Worm (Caenorhabditis elegans): ENCODE measurements around the gene T14G8.2.

Gene T14G8.2

DNA sequence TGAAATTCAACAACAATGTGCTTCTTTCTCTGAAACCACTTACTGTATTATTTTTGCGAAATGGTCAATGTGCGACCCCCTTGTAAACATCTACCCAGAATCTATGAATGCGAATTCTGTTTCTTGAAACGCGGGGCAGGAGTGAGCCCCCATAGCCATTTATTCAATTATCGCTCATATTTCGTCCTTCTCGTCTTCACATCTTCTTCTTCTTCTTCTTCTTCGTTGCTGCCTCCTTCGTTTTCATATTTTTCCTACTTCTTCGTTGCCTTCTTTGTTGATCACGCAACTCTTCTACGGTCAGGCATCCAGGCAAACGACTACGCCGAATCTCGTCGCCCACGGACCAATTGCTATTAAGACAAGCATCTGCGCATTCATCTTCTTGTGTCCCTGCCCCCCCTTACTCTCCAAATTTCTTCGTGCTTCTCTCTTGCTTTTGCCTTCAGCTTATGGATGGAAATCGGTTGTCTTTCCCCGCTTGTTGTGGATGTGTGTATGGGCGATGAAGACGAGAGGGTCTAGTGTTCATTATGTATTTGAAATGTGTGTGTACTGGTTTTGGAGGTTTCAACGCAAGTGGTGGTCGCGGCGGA is 44.4 kb downstream of the T14G8.2 start:
- TF ChIP-seq blmp-1 (tag; optimal IDR thresholded peaks at IDR 0.05; ENCODE audit: insufficient read depth) (no peak), unc-39 (tag; optimal IDR thresholded peaks at IDR 0.05) (no peak), sma-9 (GFP tag; optimal IDR thresholded peaks at IDR 0.05) (no peak), sma-9 (tag; optimal IDR thresholded peaks at IDR 0.05) (no peak), unc-55 (GFP tag; optimal IDR thresholded peaks at IDR 0.05) (peak; percentile 34), peb-1 (tag; optimal IDR thresholded peaks at IDR 0.05) (no peak), sem-4 (tag; optimal IDR thresholded peaks at IDR 0.05) (no peak), C34F6.9 (tag; optimal IDR thresholded peaks at IDR 0.05) (peak; percentile 10), alr-1 (tag; optimal IDR thresholded peaks at IDR 0.05) (no peak), nhr-11 (tag; optimal IDR thresholded peaks at IDR 0.05) (no peak), R02D3.7 (tag; optimal IDR thresholded peaks at IDR 0.05) (no peak), nhr-237 (tag; optimal IDR thresholded peaks at IDR 0.05) (no peak), nhr-129 (tag; optimal IDR thresholded peaks at IDR 0.05) (no peak), snpc-4 (tag; optimal IDR thresholded peaks at IDR 0.05) (no peak)

DNA sequence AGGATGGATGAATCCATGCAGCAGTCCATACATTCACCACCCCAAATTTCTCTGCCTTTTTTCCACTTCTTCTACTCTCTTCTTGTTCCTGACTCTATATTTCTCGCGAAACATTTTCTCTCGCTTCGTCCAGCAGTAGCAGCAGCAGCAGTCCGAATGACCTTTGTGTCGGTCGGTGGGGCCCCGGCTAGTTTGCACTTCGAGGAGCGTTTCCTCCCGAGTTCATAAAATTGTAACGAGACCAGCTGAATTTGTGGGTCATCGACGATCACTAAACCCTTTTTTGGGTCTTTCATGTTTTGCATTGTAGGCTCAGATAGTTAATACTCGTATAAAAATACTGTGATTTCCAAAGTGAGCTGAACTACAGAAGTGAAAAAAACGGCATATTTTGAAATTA is 46.0 kb downstream of the T14G8.2 start:
- peak; percentile 15 for TF ChIP-seq C34F6.9 (tag; optimal IDR thresholded peaks at IDR 0.05)
- TF ChIP-seq alr-1 (tag; optimal IDR thresholded peaks at IDR 0.05): no peak
- no peak for TF ChIP-seq snpc-4 (tag; optimal IDR thresholded peaks at IDR 0.05)
- peak; percentile 0 for TF ChIP-seq egl-27 (tag; optimal IDR thresholded peaks at IDR 0.05)
- TF ChIP-seq elt-3 (tag; optimal IDR thresholded peaks at IDR 0.05): no peak
- TF ChIP-seq zag-1 (tag; optimal IDR thresholded peaks at IDR 0.05): peak; percentile 32
- no peak for TF ChIP-seq ztf-11 (tag; optimal IDR thresholded peaks at IDR 0.05)
- no peak for TF ChIP-seq ztf-1 (GFP tag; conservative IDR thresholded peaks at IDR 0.05)
- no peak for TF ChIP-seq sma-9 (GFP tag; optimal IDR thresholded peaks at IDR 0.05)
- TF ChIP-seq sma-9 (tag; optimal IDR thresholded peaks at IDR 0.05): no peak
- TF ChIP-seq nhr-21 (tag; optimal IDR thresholded peaks at IDR 0.05): no peak
- TF ChIP-seq lin-13 (GFP tag; optimal IDR thresholded peaks at IDR 0.05): no peak
- no peak for TF ChIP-seq nhr-23 (tag; optimal IDR thresholded peaks at IDR 0.05)
- TF ChIP-seq unc-62 (GFP tag; optimal IDR thresholded peaks at IDR 0.05): no peak
- no peak for TF ChIP-seq Y55F3AM.14 (GFP tag; optimal IDR thresholded peaks at IDR 0.05)
- peak; percentile 21 for TF ChIP-seq sem-4 (tag; optimal IDR thresholded peaks at IDR 0.05)
- peak; percentile 9 for TF ChIP-seq unc-55 (GFP tag; optimal IDR thresholded peaks at IDR 0.05)
- no peak for TF ChIP-seq nhr-12 (tag; optimal IDR thresholded peaks at IDR 0.05)
- no peak for TF ChIP-seq crh-2 (tag; optimal IDR thresholded peaks at IDR 0.05)

DNA sequence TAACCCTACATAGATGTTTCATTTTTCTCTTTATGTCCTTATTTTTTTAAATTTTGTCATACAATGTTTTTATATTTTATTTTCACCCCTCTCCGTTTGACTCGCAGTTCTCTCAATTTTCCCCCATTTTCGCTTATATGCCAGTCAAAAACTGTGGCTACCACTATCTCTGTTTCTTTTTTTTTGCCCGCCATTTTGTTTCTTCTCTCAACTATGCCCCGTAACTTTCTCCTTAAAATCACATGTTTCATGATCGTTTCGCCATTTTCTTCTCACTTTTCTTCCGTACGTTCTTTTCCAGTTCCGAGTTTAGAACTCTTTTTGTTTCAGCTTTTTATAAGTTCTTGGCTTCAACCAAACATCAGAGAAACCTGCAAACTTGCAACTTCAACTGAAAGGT is 49.7 kb downstream of the T14G8.2 start, which contains the start of gene pqn-18:
Gene pqn-18, plus strand, starts transcription at position 331 of the 400 bp plus-strand sequence.
- TF ChIP-seq crh-2 (tag; optimal IDR thresholded peaks at IDR 0.05) (peak; percentile 22), snpc-4 (tag; optimal IDR thresholded peaks at IDR 0.05) (no peak), blmp-1 (tag; optimal IDR thresholded peaks at IDR 0.05; ENCODE audit: insufficient read depth) (peak; percentile 36)

DNA sequence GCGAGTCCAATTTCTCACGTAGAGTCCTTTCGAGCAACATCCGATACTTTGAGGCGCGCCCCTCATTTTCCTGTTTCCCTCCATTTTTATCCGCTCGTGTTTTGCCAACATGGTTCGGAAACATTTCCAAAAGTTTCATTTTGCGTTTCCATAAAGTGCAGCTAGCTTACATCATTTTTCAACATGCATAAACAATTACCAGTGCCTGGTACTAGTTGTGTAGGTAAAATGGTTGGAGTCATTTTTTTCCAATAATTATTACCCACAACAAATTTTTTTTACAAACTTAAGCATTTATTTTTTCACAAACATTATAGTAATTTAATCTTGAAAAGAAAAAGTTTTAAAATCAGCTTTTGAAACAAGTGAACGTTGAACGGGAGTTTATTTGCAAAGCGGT is 50.9 kb downstream of the T14G8.2 start:
- TF ChIP-seq unc-55 (GFP tag; optimal IDR thresholded peaks at IDR 0.05): no peak
- no peak for TF ChIP-seq lin-13 (GFP tag; optimal IDR thresholded peaks at IDR 0.05)
- TF ChIP-seq nhr-12 (tag; optimal IDR thresholded peaks at IDR 0.05): no peak
- TF ChIP-seq ceh-16 (tag; optimal IDR thresholded peaks at IDR 0.05): no peak
- no peak for TF ChIP-seq nhr-129 (tag; optimal IDR thresholded peaks at IDR 0.05)

All from whole organism, L2 larva.